Worm (Caenorhabditis elegans) whole organism, L2 larva: ENCODE measurements around the gene raga-1.

Source experiments
- C34F6.9 ChIP-seq: fragments of 150-350 bp; optimal IDR thresholded peaks from 2 replicates; lab custom pipeline; 2014; ENCODE audit warnings: missing biosample characterization, missing genetic modification characterization
- F13H6.1 ChIP-seq: sonication (generic microtip); optimal IDR thresholded peaks from 2 replicates; lab custom pipeline; 2016; ENCODE audit warnings: missing genetic modification characterization, missing compliant biosample characterization
- R02D3.7 ChIP-seq: fragments of 150-350 bp; optimal IDR thresholded peaks from 2 replicates; lab custom pipeline; 2014; ENCODE audit warnings: missing biosample characterization, missing genetic modification characterization
- Y55F3AM.14 ChIP-seq: fragments of 200-800 bp; sonication (Bioruptor generic); optimal IDR thresholded peaks from 2 replicates; lab custom pipeline; 2018; ENCODE audit warnings: mild to moderate bottlenecking, missing genetic modification characterization, missing compliant biosample characterization
- ZK546.5 ChIP-seq: sonication (generic microtip); optimal IDR thresholded peaks from 2 replicates; lab custom pipeline; 2017; ENCODE audit warnings: missing biosample characterization, missing genetic modification characterization
- alr-1 ChIP-seq: fragments of 150-350 bp; optimal IDR thresholded peaks from 2 replicates; lab custom pipeline; 2014; ENCODE audit warnings: missing biosample characterization, missing genetic modification characterization
- aly-2 ChIP-seq: fragments of 150-350 bp; optimal IDR thresholded peaks from 2 replicates; lab custom pipeline; 2014; ENCODE audit warnings: missing biosample characterization, missing genetic modification characterization
- ama-1 ChIP-seq: fragments of 150-350 bp; optimal IDR thresholded peaks from 2 replicates; lab custom pipeline; 2018; ENCODE audit warnings: inconsistent platforms
- blmp-1 ChIP-seq: sonication (generic microtip); optimal IDR thresholded peaks from 2 replicates; lab custom pipeline; 2017; ENCODE audit warnings: missing genetic modification characterization, mild to moderate bottlenecking, missing compliant biosample characterization, antibody characterized with exemption, moderate library complexity; ENCODE audit not compliant: insufficient read depth
- ceh-16 ChIP-seq: fragments of 150-350 bp; optimal IDR thresholded peaks from 2 replicates; lab custom pipeline; 2014; ENCODE audit warnings: missing biosample characterization, missing genetic modification characterization
- ceh-82 ChIP-seq: fragments of 150-350 bp; optimal IDR thresholded peaks from 2 replicates; lab custom pipeline; 2014; ENCODE audit warnings: missing biosample characterization, missing genetic modification characterization
- crh-2 ChIP-seq: sonication (generic microtip); optimal IDR thresholded peaks from 2 replicates; lab custom pipeline; 2017; ENCODE audit warnings: missing biosample characterization, missing genetic modification characterization
- dmd-4 ChIP-seq: sonication (generic microtip); optimal IDR thresholded peaks from 2 replicates; lab custom pipeline; 2017; ENCODE audit warnings: missing biosample characterization, missing genetic modification characterization
- egl-27 ChIP-seq: sonication (generic microtip); optimal IDR thresholded peaks from 3 replicates; lab custom pipeline; 2017; ENCODE audit warnings: missing biosample characterization, missing genetic modification reagents, missing genetic modification characterization
- elt-1 ChIP-seq: fragments of 150-350 bp; optimal IDR thresholded peaks from 2 replicates; lab custom pipeline; 2014; ENCODE audit warnings: missing biosample characterization, missing genetic modification characterization
- elt-3 ChIP-seq: sonication (generic microtip); optimal IDR thresholded peaks from 2 replicates; lab custom pipeline; 2017; ENCODE audit warnings: missing biosample characterization, missing genetic modification characterization
- fos-1 ChIP-seq: fragments of 150-350 bp; optimal IDR thresholded peaks from 2 replicates; lab custom pipeline; 2014; ENCODE audit warnings: missing biosample characterization, missing genetic modification characterization
- gmeb-1 ChIP-seq: fragments of 150-350 bp; optimal IDR thresholded peaks from 2 replicates; lab custom pipeline; 2014; ENCODE audit warnings: missing biosample characterization, missing genetic modification characterization
- lin-11 ChIP-seq: fragments of 150-350 bp; sonication (generic microtip); optimal IDR thresholded peaks from 2 replicates; lab custom pipeline; 2014; ENCODE audit warnings: missing biosample characterization, missing genetic modification characterization, inconsistent platforms, mixed read lengths
- lin-13 ChIP-seq: fragments of 150-350 bp; optimal IDR thresholded peaks from 2 replicates; lab custom pipeline; 2014; ENCODE audit warnings: missing biosample characterization, missing genetic modification reagents, missing genetic modification characterization
- lin-39 ChIP-seq: fragments of 150-350 bp; optimal IDR thresholded peaks from 2 replicates; lab custom pipeline; 2014; ENCODE audit warnings: missing biosample characterization, missing genetic modification reagents, missing genetic modification characterization
- lsy-2 ChIP-seq, 2 experiments: fragments of 150-350 bp in 1 of 2; sonication (generic microtip) in 1 of 2; optimal IDR thresholded peaks; 2 replicates each; lab custom pipeline; 2014 to 2017; ENCODE audit warnings: missing biosample characterization in 2 of 2, missing genetic modification characterization in 2 of 2
- mab-5 ChIP-seq: fragments of 150-350 bp; optimal IDR thresholded peaks from 2 replicates; lab custom pipeline; 2014; ENCODE audit warnings: missing biosample characterization, missing genetic modification characterization
- mbf-1 ChIP-seq: sonication (generic microtip); optimal IDR thresholded peaks from 2 replicates; lab custom pipeline; 2017; ENCODE audit warnings: missing biosample characterization, missing genetic modification characterization
- mdl-1 ChIP-seq, 2 experiments: fragments of 150-350 bp in 1 of 2; sonication (generic microtip) in 1 of 2; optimal IDR thresholded peaks; 2 replicates each; lab custom pipeline; 2017; ENCODE audit warnings: missing biosample characterization in 2 of 2, missing genetic modification characterization in 2 of 2
- nhr-10 ChIP-seq: sonication (generic microtip); optimal IDR thresholded peaks from 2 replicates; lab custom pipeline; 2017; ENCODE audit warnings: missing biosample characterization, missing genetic modification characterization
- nhr-11 ChIP-seq: fragments of 150-350 bp; optimal IDR thresholded peaks from 2 replicates; lab custom pipeline; 2014; ENCODE audit warnings: missing biosample characterization, missing genetic modification characterization
- nhr-12 ChIP-seq: fragments of 150-350 bp; optimal IDR thresholded peaks from 2 replicates; lab custom pipeline; 2014; ENCODE audit warnings: missing biosample characterization, missing genetic modification characterization
- nhr-129 ChIP-seq: fragments of 150-350 bp; optimal IDR thresholded peaks from 2 replicates; lab custom pipeline; 2014; ENCODE audit warnings: missing biosample characterization, missing genetic modification characterization
- nhr-21 ChIP-seq: fragments of 150-350 bp; optimal IDR thresholded peaks from 2 replicates; lab custom pipeline; 2014; ENCODE audit warnings: missing biosample characterization, missing genetic modification characterization
- nhr-23 ChIP-seq: fragments of 150-350 bp; optimal IDR thresholded peaks from 2 replicates; lab custom pipeline; 2014; ENCODE audit warnings: missing biosample characterization, missing genetic modification reagents, missing genetic modification characterization
- nhr-237 ChIP-seq: fragments of 150-350 bp; optimal IDR thresholded peaks from 2 replicates; lab custom pipeline; 2014; ENCODE audit warnings: missing biosample characterization, missing genetic modification characterization
- nhr-25 ChIP-seq: fragments of 150-350 bp; sonication (generic microtip); optimal IDR thresholded peaks from 3 replicates; lab custom pipeline; 2014; ENCODE audit warnings: missing biosample characterization, missing genetic modification characterization
- nhr-6 ChIP-seq: fragments of 150-350 bp; optimal IDR thresholded peaks from 2 replicates; lab custom pipeline; 2014; ENCODE audit warnings: missing biosample characterization, missing genetic modification characterization
- nhr-77 ChIP-seq: fragments of 150-350 bp; optimal IDR thresholded peaks from 2 replicates; lab custom pipeline; 2014; ENCODE audit warnings: missing biosample characterization, missing genetic modification characterization
- peb-1 ChIP-seq: fragments of 150-350 bp; optimal IDR thresholded peaks from 2 replicates; lab custom pipeline; 2014; ENCODE audit warnings: missing biosample characterization, missing genetic modification characterization
- sem-4 ChIP-seq: fragments of 150-350 bp; optimal IDR thresholded peaks from 2 replicates; lab custom pipeline; 2014; ENCODE audit warnings: missing biosample characterization, missing genetic modification reagents, missing genetic modification characterization
- skn-1 ChIP-seq: sonication (generic microtip); optimal IDR thresholded peaks from 2 replicates; lab custom pipeline; 2017; ENCODE audit warnings: missing biosample characterization, missing genetic modification characterization
- sma-3 ChIP-seq: sonication (generic microtip); optimal IDR thresholded peaks from 2 replicates; lab custom pipeline; 2016; ENCODE audit warnings: missing genetic modification reagents, missing genetic modification characterization, missing compliant biosample characterization
- sma-9 ChIP-seq, 2 experiments: fragments of 150-350 bp in 1 of 2; sonication (generic microtip) in 1 of 2; optimal IDR thresholded peaks; 2 replicates each; lab custom pipeline; 2014 to 2016; ENCODE audit warnings: missing genetic modification characterization in 2 of 2, mild to moderate bottlenecking in 1 of 2, missing biosample characterization in 1 of 2, missing compliant biosample characterization in 1 of 2, missing genetic modification reagents in 1 of 2, moderate library complexity in 1 of 2
- snpc-4 ChIP-seq: fragments of 150-350 bp; optimal IDR thresholded peaks from 2 replicates; lab custom pipeline; 2014; ENCODE audit warnings: missing biosample characterization, missing genetic modification characterization
- unc-39 ChIP-seq: fragments of 150-350 bp; optimal IDR thresholded peaks from 2 replicates; lab custom pipeline; 2014; ENCODE audit warnings: missing biosample characterization, missing genetic modification characterization
- unc-55 ChIP-seq: fragments of 150-350 bp; sonication (generic microtip); optimal IDR thresholded peaks from 3 replicates; lab custom pipeline; 2014; ENCODE audit warnings: missing biosample characterization, missing genetic modification reagents, missing genetic modification characterization
- unc-62 ChIP-seq: fragments of 150-350 bp; optimal IDR thresholded peaks from 2 replicates; lab custom pipeline; 2014; ENCODE audit warnings: missing biosample characterization, missing genetic modification reagents, missing genetic modification characterization
- zag-1 ChIP-seq: fragments of 150-350 bp; optimal IDR thresholded peaks from 2 replicates; lab custom pipeline; 2014; ENCODE audit warnings: missing biosample characterization, missing genetic modification characterization
- ztf-1 ChIP-seq: fragments of 200-800 bp; sonication (Bioruptor generic); conservative IDR thresholded peaks from 2 replicates; pipeline ENCODE4 v1.3.6; 2022; ENCODE audit warnings: missing genetic modification characterization, missing compliant biosample characterization
- ztf-11 ChIP-seq: sonication (generic microtip); optimal IDR thresholded peaks from 2 replicates; lab custom pipeline; 2017; ENCODE audit warnings: missing biosample characterization, missing genetic modification characterization
- ztf-4 ChIP-seq: fragments of 150-350 bp; optimal IDR thresholded peaks from 2 replicates; lab custom pipeline; 2014; ENCODE audit warnings: missing biosample characterization, missing genetic modification characterization

The raga-1 gene

ce11 chrII:11290109-11290784, 10.9 kb upstream of the raga-1 start, which contains the start of gene C47G2.3:
Gene C47G2.3, minus strand, starts transcription at chrII:11290159.
- TF ChIP-seq R02D3.7 (tag; lab: Kevin White, UChicago): no peak
- no peak for TF ChIP-seq mab-5 (tag; lab: Kevin White, UChicago)
- no peak for TF ChIP-seq elt-3 (tag; lab: Kevin White, UChicago)
- no peak for TF ChIP-seq skn-1 (tag; lab: Kevin White, UChicago)
- TF ChIP-seq nhr-11 (tag; lab: Kevin White, UChicago): no peak
- TF ChIP-seq mdl-1 (tag; optimal IDR thresholded peaks at IDR 0.05; lab: Kevin White, UChicago): no peak
- TF ChIP-seq elt-1 (tag; lab: Kevin White, UChicago): no peak
- TF ChIP-seq nhr-6: no peak
- TF ChIP-seq egl-27 (tag; lab: Kevin White, UChicago): no peak
- TF ChIP-seq nhr-237 (tag; lab: Kevin White, UChicago): no peak
- no peak for TF ChIP-seq lin-13 (GFP tag; lab: Kevin White, UChicago)
- peak; percentile 35 for TF ChIP-seq fos-1
- peak; percentile 62 for TF ChIP-seq nhr-25 (tag; lab: Kevin White, UChicago)
- TF ChIP-seq peb-1 (tag; lab: Kevin White, UChicago): no peak
- peak; percentile 38 for TF ChIP-seq crh-2 (tag; lab: Kevin White, UChicago)
- TF ChIP-seq C34F6.9 (tag; lab: Kevin White, UChicago): no peak
- TF ChIP-seq ama-1 (lab: Kevin White, UChicago): no peak
- TF ChIP-seq ceh-16: no peak
- no peak for TF ChIP-seq ztf-4 (tag; lab: Kevin White, UChicago)
- TF ChIP-seq aly-2 (tag; lab: Kevin White, UChicago): no peak
- TF ChIP-seq nhr-77 (tag; lab: Kevin White, UChicago): no peak
- TF ChIP-seq lin-11 (tag; lab: Kevin White, UChicago): no peak
- no peak for TF ChIP-seq unc-39 (tag; lab: Kevin White, UChicago)
- TF ChIP-seq lsy-2 (tag; optimal IDR thresholded peaks at IDR 0.05; lab: Kevin White, UChicago): peak in 1 of 2 experiments; percentile 73
- TF ChIP-seq nhr-129: no peak
- no peak for TF ChIP-seq Y55F3AM.14
- no peak for TF ChIP-seq nhr-12 (tag; lab: Kevin White, UChicago)
- no peak for TF ChIP-seq F13H6.1 (tag; lab: Kevin White, UChicago)
- peak; percentile 64 for TF ChIP-seq sma-3 (GFP tag; lab: Kevin White, UChicago)
- TF ChIP-seq dmd-4 (tag; lab: Kevin White, UChicago): no peak
- peak; percentile 63 for TF ChIP-seq sma-9 (GFP tag; optimal IDR thresholded peaks at IDR 0.05; lab: Kevin White, UChicago)
- no peak for TF ChIP-seq sma-9 (tag; optimal IDR thresholded peaks at IDR 0.05; lab: Kevin White, UChicago)
- TF ChIP-seq nhr-21 (tag; lab: Kevin White, UChicago): peak; percentile 51
- TF ChIP-seq nhr-10 (tag; lab: Kevin White, UChicago): no peak
- TF ChIP-seq ceh-82: no peak
- no peak for TF ChIP-seq unc-62
- TF ChIP-seq unc-55 (GFP tag; lab: Kevin White, UChicago): peak; percentile 9
- no peak for TF ChIP-seq mbf-1 (tag; lab: Kevin White, UChicago)
- no peak for TF ChIP-seq ztf-1
- TF ChIP-seq sem-4 (tag; lab: Kevin White, UChicago): no peak
- TF ChIP-seq ztf-11 (tag; lab: Kevin White, UChicago): no peak
- no peak for TF ChIP-seq alr-1
- TF ChIP-seq lin-39 (tag; lab: Kevin White, UChicago): no peak
- TF ChIP-seq blmp-1: no peak
- TF ChIP-seq nhr-23 (tag; lab: Kevin White, UChicago): no peak
- no peak for TF ChIP-seq snpc-4
- no peak for TF ChIP-seq zag-1 (tag; lab: Kevin White, UChicago)
- TF ChIP-seq ZK546.5 (tag; lab: Kevin White, UChicago): no peak
- TF ChIP-seq gmeb-1: peak; percentile 78
